Fruit fly (Drosophila melanogaster) whole organism, pupa: ENCODE data around the gene Irp-1B.

Experiments
- CG10348 ChIP-seq: fragments of 200-800 bp; sonication (Bioruptor generic); IDR thresholded peaks from 2 replicates; pipeline ENCODE4 v1.3.6; 2022; ENCODE audit warnings: missing biosample characterization, missing genetic modification characterization
- CG12605 ChIP-seq: fragments of 200-800 bp; sonication (Bioruptor generic); IDR thresholded peaks from 2 replicates; pipeline ENCODE4 v1.3.6; 2022; ENCODE audit warnings: missing biosample characterization, missing genetic modification characterization
- CG13204 ChIP-seq: fragments of 200-800 bp; sonication (Bioruptor generic); optimal IDR thresholded peaks from 2 replicates; lab custom pipeline; 2018; ENCODE audit warnings: missing biosample characterization, mild to moderate bottlenecking, missing genetic modification characterization, moderate library complexity
- CG14655 ChIP-seq: fragments of 200-800 bp; sonication (Bioruptor generic); optimal IDR thresholded peaks from 3 replicates; lab custom pipeline; 2017; ENCODE audit warnings: mild to moderate bottlenecking, missing biosample characterization, missing genetic modification reagents, missing genetic modification characterization
- CG15710 ChIP-seq: fragments of 200-800 bp; sonication (Bioruptor generic); optimal IDR thresholded peaks from 2 replicates; lab custom pipeline; 2018; ENCODE audit warnings: missing biosample characterization, mild to moderate bottlenecking, missing genetic modification characterization, moderate library complexity
- CG17806 ChIP-seq: fragments of 200-800 bp; sonication (Bioruptor generic); optimal IDR thresholded peaks from 2 replicates; lab custom pipeline; 2018; ENCODE audit warnings: missing biosample characterization, mild to moderate bottlenecking, missing genetic modification characterization, moderate library complexity
- CG32121 ChIP-seq: fragments of 200-800 bp; sonication (Bioruptor generic); IDR thresholded peaks from 2 replicates; pipeline ENCODE4 v1.3.6; 2022; ENCODE audit warnings: missing biosample characterization, missing genetic modification characterization
- CG34367 ChIP-seq: fragments of 200-800 bp; sonication (Bioruptor generic); optimal IDR thresholded peaks from 2 replicates; lab custom pipeline; 2018; ENCODE audit warnings: missing biosample characterization, mild to moderate bottlenecking, missing genetic modification characterization
- CG4496 ChIP-seq: fragments of 200-800 bp; sonication (Bioruptor generic); IDR thresholded peaks from 3 replicates; pipeline ENCODE4 v1.3.6; 2022; ENCODE audit warnings: missing biosample characterization, missing genetic modification characterization
- CG8159 ChIP-seq: fragments of 200-800 bp; sonication (Bioruptor generic); optimal IDR thresholded peaks from 3 replicates; lab custom pipeline; 2018; ENCODE audit warnings: missing biosample characterization, mild to moderate bottlenecking, missing genetic modification characterization, moderate library complexity
- CG8301 ChIP-seq: fragments of 200-800 bp; sonication (Bioruptor generic); optimal IDR thresholded peaks from 2 replicates; lab custom pipeline; 2018; ENCODE audit warnings: missing biosample characterization, mild to moderate bottlenecking, missing genetic modification characterization
- CG9948 ChIP-seq: fragments of 200-800 bp; sonication (Bioruptor generic); optimal IDR thresholded peaks from 2 replicates; lab custom pipeline; 2018; ENCODE audit warnings: missing biosample characterization, mild to moderate bottlenecking, missing genetic modification characterization, moderate library complexity
- D1 ChIP-seq: fragments of 200-800 bp; sonication (Bioruptor generic); optimal IDR thresholded peaks from 2 replicates; lab custom pipeline; 2018; ENCODE audit warnings: missing biosample characterization, mild to moderate bottlenecking, missing genetic modification characterization, moderate library complexity
- EcR ChIP-seq: fragments of 200-800 bp; sonication (Bioruptor generic); optimal IDR thresholded peaks from 3 replicates; lab custom pipeline; 2019; ENCODE audit warnings: missing biosample characterization, missing genetic modification characterization, mild to moderate bottlenecking, moderate library complexity, missing genetic modification reagents
- Ets98B ChIP-seq: fragments of 200-800 bp; sonication (Bioruptor generic); IDR thresholded peaks from 2 replicates; pipeline ENCODE4 v1.3.6; 2022; ENCODE audit warnings: missing biosample characterization, missing genetic modification characterization
- Pif1A ChIP-seq: fragments of 200-800 bp; sonication (Bioruptor generic); optimal IDR thresholded peaks from 3 replicates; lab custom pipeline; 2016; ENCODE audit warnings: missing biosample characterization, missing genetic modification characterization
- Pif1B ChIP-seq: fragments of 200-800 bp; sonication (Bioruptor generic); optimal IDR thresholded peaks from 3 replicates; lab custom pipeline; 2016; ENCODE audit warnings: missing biosample characterization, missing genetic modification characterization
- Snoo ChIP-seq: fragments of 200-800 bp; sonication (Bioruptor generic); optimal IDR thresholded peaks from 3 replicates; lab custom pipeline; 2017; ENCODE audit warnings: missing biosample characterization, mild to moderate bottlenecking, missing genetic modification characterization, inconsistent platforms
- fd96Ca ChIP-seq: fragments of 200-800 bp; sonication (Bioruptor generic); IDR thresholded peaks from 3 replicates; pipeline ENCODE4 v1.3.6; 2022; ENCODE audit warnings: missing biosample characterization, missing genetic modification characterization
- gl ChIP-seq: fragments of 200-800 bp; sonication (Bioruptor generic); optimal IDR thresholded peaks from 2 replicates; lab custom pipeline; 2018; ENCODE audit warnings: missing biosample characterization, mild to moderate bottlenecking, missing genetic modification characterization
- rn ChIP-seq: fragments of 200-800 bp; sonication (Bioruptor generic); IDR thresholded peaks from 2 replicates; pipeline ENCODE4 v1.3.6; 2022; ENCODE audit warnings: missing biosample characterization, missing genetic modification characterization

Gene Irp-1B

dm6 chr3R:10393654-10394367 lies 18.9 kb downstream of the Irp-1B start:
- peak; percentile 59 for TF ChIP-seq CG4496 (GFP tag; lab: Robert Waterston, UW)
- peak; percentile 23; the same call in 1 of the 2 replicates for TF ChIP-seq Ets98B
- TF ChIP-seq CG15710, result peak; percentile 9
- TF ChIP-seq D1, result no peak
- no peak for TF ChIP-seq CG13204 (GFP tag; lab: Kevin White, UChicago)
- TF ChIP-seq EcR (GFP tag; lab: Kevin White, UChicago), result no peak
- TF ChIP-seq CG32121 (GFP tag; lab: Robert Waterston, UW), result peak; percentile 45; the same call in 1 of the 2 replicates
- TF ChIP-seq CG8301 (tag; lab: Kevin White, UChicago), result no peak
- TF ChIP-seq CG8159 (tag; lab: Kevin White, UChicago), result no peak
- no peak for TF ChIP-seq rn
- no peak for TF ChIP-seq gl (tag; lab: Kevin White, UChicago)
- TF ChIP-seq CG17806, result peak; percentile 28
- no peak for TF ChIP-seq Snoo
- TF ChIP-seq fd96Ca (GFP tag; lab: Robert Waterston, UW), result no peak
- TF ChIP-seq Pif1B (GFP tag; lab: Kevin White, UChicago), result no peak
- TF ChIP-seq CG9948 (tag; lab: Kevin White, UChicago), result peak; percentile 14
- no peak for TF ChIP-seq CG10348
- no peak for TF ChIP-seq CG12605
- TF ChIP-seq Pif1A (GFP tag; lab: Kevin White, UChicago), result no peak
- no peak for TF ChIP-seq CG34367 (tag; lab: Kevin White, UChicago)
- no peak for TF ChIP-seq CG14655 (GFP tag; lab: Kevin White, UChicago)

dm6 chr3R:10393020-10393653 lies 19.5 kb downstream of the Irp-1B start:
- TF ChIP-seq EcR (GFP tag; lab: Kevin White, UChicago) (peak; percentile 48), CG13204 (GFP tag; lab: Kevin White, UChicago) (no peak)

- TF ChIP-seq Snoo, result no peak
- TF ChIP-seq Pif1A (GFP tag; lab: Kevin White, UChicago), result no peak
- TF ChIP-seq CG12605, result no peak
- TF ChIP-seq fd96Ca (GFP tag; lab: Robert Waterston, UW), result no peak
- TF ChIP-seq Ets98B, result no peak
- peak; percentile 83 for TF ChIP-seq EcR (GFP tag; lab: Kevin White, UChicago)
- TF ChIP-seq CG8301 (tag; lab: Kevin White, UChicago), result no peak
Observed at dm6 chr3R:10392539-10392919, 20.1 kb downstream of the Irp-1B start.

dm6 chr3R:10391863-10392538 lies 20.7 kb downstream of the Irp-1B start:
- TF ChIP-seq Ets98B (no peak), CG10348 (no peak), Pif1A (GFP tag; lab: Kevin White, UChicago) (no peak), rn (no peak), CG14655 (GFP tag; lab: Kevin White, UChicago) (no peak), fd96Ca (GFP tag; lab: Robert Waterston, UW) (0 out of 3 replicates have a peak, but pooled peaks have one; percentile 35), CG15710 (no peak), CG4496 (GFP tag; lab: Robert Waterston, UW) (0 out of 3 replicates have a peak, but pooled peaks have one; percentile 39), EcR (GFP tag; lab: Kevin White, UChicago) (peak; percentile 82)

- peak; percentile 63 for TF ChIP-seq Pif1B (GFP tag; lab: Kevin White, UChicago)
- TF ChIP-seq Pif1A (GFP tag; lab: Kevin White, UChicago), result peak; percentile 53
- TF ChIP-seq CG8301 (tag; lab: Kevin White, UChicago), result no peak
- no peak for TF ChIP-seq Ets98B
- peak; percentile 28 for TF ChIP-seq Snoo
- no peak for TF ChIP-seq CG8159 (tag; lab: Kevin White, UChicago)
- TF ChIP-seq CG14655 (GFP tag; lab: Kevin White, UChicago), result no peak
- TF ChIP-seq gl (tag; lab: Kevin White, UChicago), result peak; percentile 34
- no peak for TF ChIP-seq CG32121 (GFP tag; lab: Robert Waterston, UW)
- no peak for TF ChIP-seq CG10348
- TF ChIP-seq CG15710, result no peak
- no peak for TF ChIP-seq CG13204 (GFP tag; lab: Kevin White, UChicago)
- TF ChIP-seq CG9948 (tag; lab: Kevin White, UChicago), result no peak
- TF ChIP-seq CG4496 (GFP tag; lab: Robert Waterston, UW), result 0 out of 3 replicates have a peak, but pooled peaks have one; percentile 33
- TF ChIP-seq rn, result no peak
- no peak for TF ChIP-seq D1
- TF ChIP-seq CG34367 (tag; lab: Kevin White, UChicago), result no peak
- TF ChIP-seq EcR (GFP tag; lab: Kevin White, UChicago), result no peak
- TF ChIP-seq fd96Ca (GFP tag; lab: Robert Waterston, UW), result no peak
- no peak for TF ChIP-seq CG12605
- TF ChIP-seq CG17806, result no peak
Observed at dm6 chr3R:10390914-10391377, 21.7 kb downstream of the Irp-1B start.
